Worm (Caenorhabditis elegans): ENCODE measurements around the gene sra-32.

DNA sequence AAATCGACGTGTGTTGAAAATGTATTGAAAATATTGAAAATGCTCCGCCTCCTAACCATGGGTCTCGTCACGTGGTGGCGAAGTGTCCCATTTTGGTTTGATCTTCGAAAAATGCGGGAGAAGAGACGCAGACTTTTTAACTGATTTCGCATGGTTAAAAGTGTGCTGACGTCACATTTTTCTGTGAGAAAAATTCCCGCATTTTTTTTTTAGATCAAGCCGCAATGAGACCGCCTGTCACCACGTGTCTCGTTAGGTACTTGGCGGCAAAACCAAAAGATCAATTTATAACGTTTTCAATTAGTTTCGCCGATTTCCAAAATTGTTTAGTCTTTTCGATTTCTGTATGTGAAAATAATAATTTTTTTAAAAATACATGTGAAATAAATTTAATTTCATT is 6.6 kb downstream of the sra-32 start:
- TF ChIP-seq elt-1 (tag; optimal IDR thresholded peaks at IDR 0.05) = no peak
- no peak for TF ChIP-seq nhr-11 (tag; optimal IDR thresholded peaks at IDR 0.05)
- TF ChIP-seq unc-62 (GFP tag; optimal IDR thresholded peaks at IDR 0.05) = no peak
- TF ChIP-seq ama-1 (optimal IDR thresholded peaks at IDR 0.05) = no peak
